Fruit fly (Drosophila melanogaster) whole organism, embryonic: ENCODE results near the gene CG14014.

Source experiments
- Abd-B ChIP-seq: fragments of 200-800 bp; sonication (Bioruptor generic); optimal IDR thresholded peaks from 2 replicates; lab custom pipeline; 2018; ENCODE audit warnings: missing biosample characterization, mild to moderate bottlenecking, missing genetic modification characterization, moderate library complexity
- C15 ChIP-seq: fragments of 200-800 bp; sonication (Bioruptor generic); IDR thresholded peaks from 3 replicates; pipeline ENCODE4 v1.3.6; 2022; ENCODE audit warnings: missing biosample characterization, missing genetic modification characterization
- CG11247 ChIP-seq: fragments of 200-800 bp; sonication (Bioruptor generic); IDR thresholded peaks from 2 replicates; pipeline ENCODE4 v1.3.6; 2022; ENCODE audit warnings: missing biosample characterization, missing genetic modification characterization
- CG11560 ChIP-seq: fragments of 200-800 bp; sonication (Bioruptor generic); IDR thresholded peaks from 3 replicates; pipeline ENCODE4 v1.3.6; 2022; ENCODE audit warnings: missing biosample characterization, missing genetic modification characterization
- CG11695 ChIP-seq: fragments of 200-800 bp; sonication (Bioruptor generic); IDR thresholded peaks from 3 replicates; pipeline ENCODE4 v1.3.6; 2022; ENCODE audit warnings: missing biosample characterization, missing genetic modification characterization
- CG12219 ChIP-seq: fragments of 200-800 bp; sonication (Bioruptor generic); optimal IDR thresholded peaks from 3 replicates; lab custom pipeline; 2018; ENCODE audit warnings: missing biosample characterization, mild to moderate bottlenecking, missing genetic modification characterization
- CG12744 ChIP-seq: fragments of 200-800 bp; sonication (Bioruptor generic); optimal IDR thresholded peaks from 2 replicates; lab custom pipeline; 2016; ENCODE audit warnings: missing biosample characterization, missing genetic modification characterization
- CG14667 ChIP-seq: fragments of 200-800 bp; sonication (Bioruptor generic); IDR thresholded peaks from 2 replicates; pipeline ENCODE4 v1.3.6; 2022; ENCODE audit warnings: missing biosample characterization, missing genetic modification characterization
- CG17359 ChIP-seq: fragments of 200-800 bp; sonication (Bioruptor generic); optimal IDR thresholded peaks from 3 replicates; lab custom pipeline; 2018; ENCODE audit warnings: missing biosample characterization, mild to moderate bottlenecking, missing genetic modification characterization, moderate library complexity
- CG18011 ChIP-seq: fragments of 200-800 bp; sonication (Bioruptor generic); optimal IDR thresholded peaks from 2 replicates; lab custom pipeline; 2017; ENCODE audit warnings: missing biosample characterization, missing genetic modification characterization, mild to moderate bottlenecking, moderate library complexity, missing genotype
- CG18619 ChIP-seq: fragments of 200-800 bp; sonication (Bioruptor generic); optimal IDR thresholded peaks from 3 replicates; lab custom pipeline; 2017; ENCODE audit warnings: missing biosample characterization, mild to moderate bottlenecking, missing genetic modification characterization
- CG30431 ChIP-seq: fragments of 200-800 bp; sonication (Bioruptor generic); optimal IDR thresholded peaks from 2 replicates; lab custom pipeline; 2017; ENCODE audit warnings: missing biosample characterization, missing genetic modification characterization
- CG31441 ChIP-seq: fragments of 200-800 bp; sonication (Bioruptor generic); IDR thresholded peaks from 2 replicates; pipeline ENCODE4 v1.3.6; 2022; ENCODE audit warnings: missing biosample characterization, missing genetic modification characterization
- CG3281 ChIP-seq: fragments of 200-800 bp; sonication (Bioruptor generic); optimal IDR thresholded peaks from 3 replicates; lab custom pipeline; 2017; ENCODE audit warnings: missing biosample characterization, mild to moderate bottlenecking, missing genetic modification characterization
- CG4282 ChIP-seq: fragments of 200-800 bp; sonication (Bioruptor generic); optimal IDR thresholded peaks from 2 replicates; lab custom pipeline; 2016; ENCODE audit warnings: missing biosample characterization, missing genetic modification characterization
- CG6254 ChIP-seq: fragments of 200-800 bp; sonication (Bioruptor generic); optimal IDR thresholded peaks from 3 replicates; lab custom pipeline; 2017; ENCODE audit warnings: mild to moderate bottlenecking, missing biosample characterization, missing genetic modification reagents, missing genetic modification characterization
- CG6654 ChIP-seq: fragments of 200-800 bp; sonication (Bioruptor generic); optimal IDR thresholded peaks from 2 replicates; lab custom pipeline; 2017; ENCODE audit warnings: missing biosample characterization, mild to moderate bottlenecking, missing genetic modification characterization
- CG6791 ChIP-seq: fragments of 200-800 bp; sonication (Bioruptor generic); IDR thresholded peaks from 3 replicates; pipeline ENCODE4 v1.3.6; 2022; ENCODE audit warnings: missing biosample characterization, missing genetic modification characterization; ENCODE audit not compliant: partially characterized antibody
- CG7357 ChIP-seq: fragments of 200-800 bp; sonication (Bioruptor generic); IDR thresholded peaks from 3 replicates; pipeline ENCODE4 v1.3.6; 2022; ENCODE audit warnings: missing biosample characterization, missing genetic modification characterization
- CG7839 ChIP-seq: fragments of 200-800 bp; sonication (Bioruptor generic); optimal IDR thresholded peaks from 3 replicates; lab custom pipeline; 2018; ENCODE audit warnings: missing biosample characterization, mild to moderate bottlenecking, missing genetic modification characterization, moderate library complexity
- CG7928 ChIP-seq: fragments of 200-800 bp; sonication (Bioruptor generic); optimal IDR thresholded peaks from 2 replicates; lab custom pipeline; 2017; ENCODE audit warnings: missing biosample characterization, mild to moderate bottlenecking, missing genetic modification characterization
- CG8359 ChIP-seq: fragments of 200-800 bp; sonication (Bioruptor generic); optimal IDR thresholded peaks from 2 replicates; lab custom pipeline; 2017; ENCODE audit warnings: missing biosample characterization, mild to moderate bottlenecking, missing genetic modification characterization, borderline replicate concordance
- CG9797 ChIP-seq: fragments of 200-800 bp; sonication (Bioruptor generic); optimal IDR thresholded peaks from 3 replicates; lab custom pipeline; 2018; ENCODE audit warnings: missing biosample characterization, mild to moderate bottlenecking, missing genetic modification characterization
- CkIIα-i1 ChIP-seq: fragments of 200-800 bp; sonication (Bioruptor generic); IDR thresholded peaks from 2 replicates; pipeline ENCODE4 v1.3.6; 2022; ENCODE audit warnings: missing biosample characterization, missing genetic modification characterization
- CoRest ChIP-seq: fragments of 200-800 bp; sonication (Bioruptor generic); optimal IDR thresholded peaks from 3 replicates; lab custom pipeline; 2018; ENCODE audit warnings: missing biosample characterization, mild to moderate bottlenecking, missing genetic modification characterization, moderate library complexity
- Doc2 ChIP-seq: fragments of 200-800 bp; sonication (Bioruptor generic); IDR thresholded peaks from 2 replicates; pipeline ENCODE4 v1.3.6; 2022; ENCODE audit warnings: missing biosample characterization, missing genetic modification characterization
- Hsf ChIP-seq: fragments of 200-800 bp; sonication (Bioruptor generic); optimal IDR thresholded peaks from 3 replicates; lab custom pipeline; 2016; ENCODE audit warnings: missing biosample characterization, missing genetic modification characterization
- Mad ChIP-seq: fragments of 200-800 bp; sonication (Bioruptor generic); optimal IDR thresholded peaks from 2 replicates; lab custom pipeline; 2016; ENCODE audit warnings: missing biosample characterization, missing genetic modification characterization
- Neu2 ChIP-seq: fragments of 200-800 bp; sonication (Bioruptor generic); optimal IDR thresholded peaks from 3 replicates; lab custom pipeline; 2016; ENCODE audit warnings: missing biosample characterization, missing genetic modification characterization, borderline replicate concordance
- Scr ChIP-seq: fragments of 200-800 bp; sonication (Bioruptor generic); IDR thresholded peaks from 2 replicates; pipeline ENCODE4 v1.3.6; 2022; ENCODE audit warnings: missing biosample characterization, missing genetic modification characterization; ENCODE audit not compliant: partially characterized antibody
- Sry-δ ChIP-seq: fragments of 200-800 bp; sonication (Bioruptor generic); optimal IDR thresholded peaks from 2 replicates; lab custom pipeline; 2016; ENCODE audit warnings: missing biosample characterization, missing genetic modification characterization
- ab ChIP-seq: fragments of 200-800 bp; sonication (Bioruptor generic); optimal IDR thresholded peaks from 2 replicates; lab custom pipeline; 2016; ENCODE audit warnings: missing biosample characterization, missing genetic modification characterization
- bcd ChIP-seq: fragments of 200-800 bp; sonication (Bioruptor generic); optimal IDR thresholded peaks from 2 replicates; lab custom pipeline; 2017; ENCODE audit warnings: missing biosample characterization, mild to moderate bottlenecking, missing genetic modification characterization
- caup ChIP-seq: fragments of 200-800 bp; sonication (Bioruptor generic); optimal IDR thresholded peaks from 3 replicates; lab custom pipeline; 2017; ENCODE audit warnings: missing biosample characterization, mild to moderate bottlenecking, missing genetic modification characterization, moderate library complexity; ENCODE audit not compliant: severe bottlenecking
- crc ChIP-seq: fragments of 200-800 bp; sonication (Bioruptor generic); optimal IDR thresholded peaks from 2 replicates; lab custom pipeline; 2016; ENCODE audit warnings: missing biosample characterization, missing genetic modification characterization
- ewg ChIP-seq: fragments of 200-800 bp; sonication (Bioruptor generic); optimal IDR thresholded peaks from 3 replicates; lab custom pipeline; 2017; ENCODE audit warnings: mild to moderate bottlenecking, missing biosample characterization, missing genetic modification reagents, missing genetic modification characterization
- grau ChIP-seq: fragments of 200-800 bp; optimal IDR thresholded peaks from 3 replicates; lab custom pipeline; 2019; ENCODE audit warnings: missing biosample characterization, mild to moderate bottlenecking, missing genetic modification characterization, moderate library complexity
- gsb ChIP-seq: fragments of 200-800 bp; sonication (Bioruptor generic); IDR thresholded peaks from 2 replicates; pipeline ENCODE4 v1.3.6; 2022; ENCODE audit warnings: missing biosample characterization, missing genetic modification characterization
- gsb-n ChIP-seq: fragments of 200-800 bp; sonication (Bioruptor generic); optimal IDR thresholded peaks from 3 replicates; lab custom pipeline; 2018; ENCODE audit warnings: missing biosample characterization, mild to moderate bottlenecking, missing genetic modification characterization
- h ChIP-seq: fragments of >200 bp; optimal IDR thresholded peaks from 2 replicates; lab custom pipeline; 2017
- ham ChIP-seq: fragments of 200-800 bp; sonication (Bioruptor generic); IDR thresholded peaks from 2 replicates; pipeline ENCODE4 v1.3.6; 2022; ENCODE audit warnings: missing biosample characterization, missing genetic modification characterization
- inv ChIP-seq: fragments of 200-800 bp; sonication (Bioruptor generic); IDR thresholded peaks from 2 replicates; pipeline ENCODE4 v1.3.6; 2022; ENCODE audit warnings: missing biosample characterization, missing genetic modification characterization; ENCODE audit not compliant: partially characterized antibody
- luna ChIP-seq: fragments of 200-800 bp; sonication (Bioruptor generic); optimal IDR thresholded peaks from 2 replicates; lab custom pipeline; 2016; ENCODE audit warnings: missing biosample characterization, missing genetic modification characterization
- nmo ChIP-seq: fragments of 200-800 bp; sonication (Bioruptor generic); optimal IDR thresholded peaks from 2 replicates; lab custom pipeline; 2018; ENCODE audit warnings: missing biosample characterization, mild to moderate bottlenecking, missing genetic modification characterization, moderate library complexity
- onecut ChIP-seq: fragments of 200-800 bp; sonication (Bioruptor generic); IDR thresholded peaks from 2 replicates; pipeline ENCODE4 v1.3.6; 2022; ENCODE audit warnings: missing biosample characterization, missing genetic modification characterization
- org-1 ChIP-seq: fragments of 200-800 bp; sonication (Bioruptor generic); optimal IDR thresholded peaks from 2 replicates; lab custom pipeline; 2017; ENCODE audit warnings: missing biosample characterization, missing genetic modification characterization
- pb ChIP-seq: fragments of 200-800 bp; sonication (Bioruptor generic); optimal IDR thresholded peaks from 3 replicates; lab custom pipeline; 2016; ENCODE audit warnings: missing biosample characterization, missing genetic modification characterization
- seq ChIP-seq: fragments of 200-800 bp; sonication (Bioruptor generic); IDR thresholded peaks from 2 replicates; pipeline ENCODE4 v1.3.6; 2022; ENCODE audit warnings: missing biosample characterization, missing genetic modification characterization
- slou ChIP-seq: fragments of 200-800 bp; sonication (Bioruptor generic); optimal IDR thresholded peaks from 3 replicates; lab custom pipeline; 2016; ENCODE audit warnings: missing biosample characterization, missing genetic modification characterization
- ssp ChIP-seq: fragments of 200-800 bp; sonication (Bioruptor generic); IDR thresholded peaks from 2 replicates; pipeline ENCODE4 v1.3.6; 2022; ENCODE audit warnings: missing biosample characterization, missing genetic modification characterization
- tin ChIP-seq: fragments of 200-800 bp; sonication (Bioruptor generic); optimal IDR thresholded peaks from 3 replicates; lab custom pipeline; 2016; ENCODE audit warnings: missing biosample characterization, missing genetic modification characterization
- twi ChIP-seq: fragments of 200-800 bp; optimal IDR thresholded peaks from 2 replicates; lab custom pipeline; 2019; ENCODE audit warnings: missing biosample characterization, mild to moderate bottlenecking, missing genetic modification characterization, moderate library complexity

CG14014 gene

dm6 chr2L:5558809-5559392 lies 8.3 kb upstream of the CG14014 start, which contains the start of gene GluRIIB (continued):
- TF ChIP-seq CG18011 (GFP tag; lab: Kevin White, UChicago) (no peak), CG18619 (GFP tag; lab: Kevin White, UChicago) (no peak), onecut (GFP tag; lab: Robert Waterston, UW) (no peak), CG7928 (no peak), CG6654 (GFP tag; lab: Kevin White, UChicago) (no peak), crc (GFP tag; lab: Kevin White, UChicago) (no peak), CG11247 (GFP tag; lab: Robert Waterston, UW) (no peak), Neu2 (GFP tag; lab: Kevin White, UChicago) (no peak), CG31441 (GFP tag; lab: Robert Waterston, UW) (peak; percentile 4; the same call in 1 of the 2 replicates), h (lab: Kevin White, UChicago) (no peak), Scr (GFP tag; lab: Robert Waterston, UW) (no peak), ab (GFP tag; lab: Kevin White, UChicago) (no peak), Abd-B (GFP tag; lab: Kevin White, UChicago) (no peak), gsb-n (tag; lab: Kevin White, UChicago) (no peak), CG30431 (GFP tag; lab: Kevin White, UChicago) (no peak), ewg (no peak), nmo (GFP tag; lab: Kevin White, UChicago) (peak; percentile 39), C15 (GFP tag; lab: Robert Waterston, UW) (no peak), CG12219 (GFP tag; lab: Kevin White, UChicago) (no peak), luna (GFP tag; lab: Kevin White, UChicago) (no peak), Mad (GFP tag; lab: Kevin White, UChicago) (no peak), CG6791 (GFP tag; lab: Robert Waterston, UW) (no peak), CG17359 (tag; lab: Kevin White, UChicago) (no peak), CG14667 (GFP tag; lab: Robert Waterston, UW) (no peak), CG7357 (GFP tag; lab: Robert Waterston, UW) (no peak), CG9797 (no peak), CkIIα-i1 (no peak), twi (tag; lab: Kevin White, UChicago) (peak; percentile 23), pb (no peak), grau (tag; lab: Kevin White, UChicago) (peak; percentile 40), slou (GFP tag; lab: Kevin White, UChicago) (no peak), caup (no peak), Sry-δ (GFP tag; lab: Kevin White, UChicago) (no peak), gsb (GFP tag; lab: Robert Waterston, UW) (no peak), ham (GFP tag; lab: Robert Waterston, UW) (no peak), seq (no peak), CG12744 (GFP tag; lab: Kevin White, UChicago) (no peak), CG11695 (GFP tag; lab: Robert Waterston, UW) (no peak), tin (GFP tag; lab: Kevin White, UChicago) (no peak), bcd (GFP tag; lab: Kevin White, UChicago) (no peak), Doc2 (GFP tag; lab: Robert Waterston, UW) (no peak), CG7839 (tag; lab: Kevin White, UChicago) (peak; percentile 26), Hsf (no peak), org-1 (no peak), inv (GFP tag; lab: Robert Waterston, UW) (no peak), CG11560 (tag; lab: Robert Waterston, UW) (no peak), CG3281 (GFP tag; lab: Kevin White, UChicago) (no peak), CG4282 (GFP tag; lab: Kevin White, UChicago) (no peak), CG8359 (no peak), ssp (GFP tag; lab: Robert Waterston, UW) (no peak), CG6254 (GFP tag; lab: Kevin White, UChicago) (no peak), CoRest (peak; percentile 36)
